Worm (Caenorhabditis elegans) whole organism, young adult: ENCODE data around the gene mnp-1.

Experiments
- ama-1 ChIP-seq, 3 experiments: fragments of 150-350 bp in 1 of 3; sonication (generic microtip) in 2 of 3; optimal IDR thresholded peaks; 2 replicates each; lab custom pipeline; 2014 to 2018; ENCODE audit warnings: missing biosample characterization in 2 of 3, missing genetic modification characterization in 2 of 3, missing genetic modification reagents in 2 of 3
- attf-6 ChIP-seq: fragments of 200-800 bp; sonication (Bioruptor generic); IDR thresholded peaks from 2 replicates; pipeline ENCODE4 v1.3.6; 2022; ENCODE audit warnings: missing genetic modification reagents, missing genetic modification characterization, missing compliant biosample characterization
- ccch-3 ChIP-seq: fragments of 200-800 bp; sonication (Bioruptor generic); optimal IDR thresholded peaks from 2 replicates; lab custom pipeline; 2018; ENCODE audit warnings: mild to moderate bottlenecking, missing genetic modification characterization, missing compliant biosample characterization
- ceh-79 ChIP-seq: sonication (generic microtip); optimal IDR thresholded peaks from 2 replicates; lab custom pipeline; 2017; ENCODE audit warnings: mild to moderate bottlenecking, missing genetic modification characterization, missing compliant biosample characterization
- him-1 ChIP-seq: sonication (generic microtip); optimal IDR thresholded peaks from 2 replicates; lab custom pipeline; 2016; ENCODE audit warnings: missing genotype, missing genetic modification reagents, missing genetic modification characterization, missing compliant biosample characterization
- lin-54 ChIP-seq: fragments of 200-800 bp; sonication (Bioruptor generic); optimal IDR thresholded peaks from 2 replicates; lab custom pipeline; 2018; ENCODE audit warnings: mild to moderate bottlenecking, missing genetic modification characterization, missing compliant biosample characterization
- nhr-27 ChIP-seq: fragments of 200-800 bp; sonication (Bioruptor generic); optimal IDR thresholded peaks from 2 replicates; lab custom pipeline; 2018; ENCODE audit warnings: mild to moderate bottlenecking, missing genetic modification characterization, moderate library complexity, missing compliant biosample characterization

- no peak for TF ChIP-seq ceh-79 (tag; lab: Kevin White, UChicago)
- peak; percentile 73 for TF ChIP-seq him-1 (tag; lab: Kevin White, UChicago)
- no peak for TF ChIP-seq ama-1 (optimal IDR thresholded peaks at IDR 0.05; lab: Kevin White, UChicago)
- peak; percentile 12 to 49 for TF ChIP-seq ama-1 (GFP tag; optimal IDR thresholded peaks at IDR 0.05; lab: Kevin White, UChicago)
- TF ChIP-seq ccch-3 (GFP tag; lab: Kevin White, UChicago) = no peak
- TF ChIP-seq nhr-27 (tag; lab: Kevin White, UChicago) = no peak
- TF ChIP-seq lin-54 (GFP tag; lab: Kevin White, UChicago) = no peak
- no peak for TF ChIP-seq attf-6 (GFP tag; lab: Robert Waterston, UW)
Measured at ce11 chrIII:4362332-4362731, 5.9 kb downstream of the mnp-1 start.
